Fruit fly (Drosophila melanogaster): Measurements from ENCODE around the gene Lgr3.

DNA sequence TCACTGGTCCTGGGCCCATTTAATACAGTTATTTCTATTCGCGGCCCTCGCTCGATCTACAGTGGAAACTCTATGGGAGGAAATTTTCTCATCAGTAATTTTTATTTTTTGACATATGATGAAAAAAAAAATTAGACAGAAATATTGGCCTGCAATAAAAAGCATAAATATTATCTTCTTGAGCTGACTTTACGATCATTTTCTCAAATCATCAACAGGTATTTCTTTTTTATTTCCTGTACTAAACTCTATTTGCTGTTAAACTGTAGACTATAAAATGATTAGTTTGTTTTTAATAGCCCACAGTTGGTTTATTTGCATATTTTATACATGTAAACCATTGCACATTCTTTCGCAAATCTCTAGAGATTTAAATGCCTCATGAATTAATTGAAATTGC is 21.4 kb upstream of the Lgr3 start:
- no peak for TF ChIP-seq CTCF (optimal IDR thresholded peaks at IDR 0.05)
- no peak for TF ChIP-seq CG8478 (optimal IDR thresholded peaks at IDR 0.05)
